Worm (Caenorhabditis elegans) whole organism, late embryonic: ENCODE results near the gene set-20.

ENCODE experiments used
- ama-1 ChIP-seq: fragments of 150-350 bp; optimal IDR thresholded peaks from 2 replicates; lab custom pipeline; 2014
- dmd-4 ChIP-seq: sonication (generic microtip); optimal IDR thresholded peaks from 2 replicates; lab custom pipeline; 2016; ENCODE audit warnings: borderline replicate concordance, missing genetic modification characterization, missing compliant biosample characterization
- elt-2 ChIP-seq: sonication (generic microtip); optimal IDR thresholded peaks from 2 replicates; lab custom pipeline; 2016; ENCODE audit warnings: missing genetic modification reagents, missing genetic modification characterization, missing compliant biosample characterization
- ets-4 ChIP-seq: sonication (generic microtip); optimal IDR thresholded peaks from 2 replicates; lab custom pipeline; 2016; ENCODE audit warnings: missing genetic modification characterization, missing compliant biosample characterization
- fkh-10 ChIP-seq: fragments of 150-350 bp; optimal IDR thresholded peaks from 2 replicates; lab custom pipeline; 2014; ENCODE audit warnings: missing biosample characterization, missing genetic modification reagents, missing genetic modification characterization
- nfya-1 ChIP-seq: sonication (generic microtip); optimal IDR thresholded peaks from 2 replicates; lab custom pipeline; 2017; ENCODE audit warnings: missing genetic modification characterization, mild to moderate bottlenecking, missing compliant biosample characterization, antibody characterized with exemption, moderate library complexity
- pag-3 ChIP-seq: sonication (generic microtip); optimal IDR thresholded peaks from 2 replicates; lab custom pipeline; 2016; ENCODE audit warnings: missing compliant biosample characterization, missing genetic modification characterization, borderline replicate concordance
- pat-9 ChIP-seq: fragments of 200-800 bp; sonication (Bioruptor generic); optimal IDR thresholded peaks from 2 replicates; lab custom pipeline; 2018; ENCODE audit warnings: mild to moderate bottlenecking, missing genetic modification characterization, moderate library complexity, missing compliant biosample characterization
- pqm-1 ChIP-seq: sonication (generic microtip); optimal IDR thresholded peaks from 2 replicates; lab custom pipeline; 2016; ENCODE audit warnings: missing genetic modification characterization, missing compliant biosample characterization
- tbx-2 ChIP-seq: sonication (generic microtip); optimal IDR thresholded peaks from 2 replicates; lab custom pipeline; 2016; ENCODE audit warnings: missing genetic modification characterization, missing compliant biosample characterization
- tbx-7 ChIP-seq: sonication (generic microtip); optimal IDR thresholded peaks from 2 replicates; lab custom pipeline; 2016; ENCODE audit warnings: missing genotype, missing genetic modification characterization, missing compliant biosample characterization
- unc-42 ChIP-seq: sonication (generic microtip); optimal IDR thresholded peaks from 2 replicates; lab custom pipeline; 2016; ENCODE audit warnings: missing genotype, missing genetic modification characterization, missing compliant biosample characterization
- unc-55 ChIP-seq: sonication (generic microtip); optimal IDR thresholded peaks from 2 replicates; lab custom pipeline; 2017; ENCODE audit warnings: missing biosample characterization, missing genetic modification reagents, missing genetic modification characterization

DNA sequence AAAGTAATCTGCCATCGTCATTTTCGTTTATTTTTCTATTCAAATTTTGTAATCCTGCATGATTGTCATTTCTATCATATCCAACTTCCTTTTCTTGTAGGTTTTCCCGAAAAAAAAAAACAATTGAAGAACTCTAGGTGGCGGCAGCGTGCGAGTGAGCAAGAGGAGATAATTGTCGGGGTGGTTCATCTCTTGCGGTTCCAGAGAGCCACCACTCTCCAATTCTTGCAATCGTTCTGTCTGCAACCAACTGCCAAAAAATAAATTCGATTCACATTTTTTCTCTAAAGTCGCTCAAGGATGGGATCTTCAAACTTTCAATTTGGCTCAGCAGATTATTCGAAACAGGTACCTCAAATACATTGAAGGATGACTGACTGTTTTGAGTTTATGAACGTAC lies 6.1 kb upstream of the set-20 start, which contains the start of gene W01C8.1:
- TF ChIP-seq pag-3 (tag; lab: Kevin White, UChicago) (no peak), ets-4 (tag; lab: Kevin White, UChicago) (no peak), fkh-10 (GFP tag; lab: Kevin White, UChicago) (no peak), elt-2 (tag; lab: Kevin White, UChicago) (no peak), tbx-2 (tag; lab: Kevin White, UChicago) (no peak), pqm-1 (tag; lab: Kevin White, UChicago) (no peak), tbx-7 (tag; lab: Kevin White, UChicago) (no peak), dmd-4 (tag; lab: Kevin White, UChicago) (no peak), unc-42 (tag; lab: Kevin White, UChicago) (no peak), unc-55 (no peak), ama-1 (lab: Kevin White, UChicago) (no peak), pat-9 (tag; lab: Kevin White, UChicago) (no peak), nfya-1 (no peak)
